Worm (Caenorhabditis elegans): ENCODE data around the gene C17G1.5.

The C17G1.5 gene

DNA sequence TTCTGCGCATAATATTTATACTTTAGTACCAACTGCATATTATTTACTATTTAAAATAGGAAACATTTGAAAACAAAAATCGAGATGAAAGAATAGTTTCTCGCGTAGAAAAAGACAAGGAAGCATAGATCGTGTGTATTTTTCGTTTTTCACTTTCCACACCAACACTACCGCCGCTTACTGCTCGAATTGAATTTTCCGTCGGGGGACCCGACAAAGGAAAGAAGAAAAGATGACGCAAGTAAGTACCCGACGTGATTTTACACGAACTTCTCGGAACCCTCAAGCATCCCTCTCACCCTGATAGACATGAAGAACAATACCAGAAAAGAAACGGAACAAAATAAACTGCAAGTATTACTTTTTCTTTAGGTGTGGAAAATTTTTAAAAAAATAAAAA lies 42.7 kb downstream of the C17G1.5 start:
- TF ChIP-seq ets-5 (GFP tag; IDR thresholded peaks at IDR 0.05) = no peak
- no peak for TF ChIP-seq mab-9 (GFP tag; IDR thresholded peaks at IDR 0.05)
- peak; percentile 8 for TF ChIP-seq lin-14 (GFP tag; optimal IDR thresholded peaks at IDR 0.05)
- no peak for TF ChIP-seq isw-1 (GFP tag; IDR thresholded peaks at IDR 0.05)
- peak; percentile 64 for TF ChIP-seq fkh-10 (GFP tag; optimal IDR thresholded peaks at IDR 0.05)

DNA sequence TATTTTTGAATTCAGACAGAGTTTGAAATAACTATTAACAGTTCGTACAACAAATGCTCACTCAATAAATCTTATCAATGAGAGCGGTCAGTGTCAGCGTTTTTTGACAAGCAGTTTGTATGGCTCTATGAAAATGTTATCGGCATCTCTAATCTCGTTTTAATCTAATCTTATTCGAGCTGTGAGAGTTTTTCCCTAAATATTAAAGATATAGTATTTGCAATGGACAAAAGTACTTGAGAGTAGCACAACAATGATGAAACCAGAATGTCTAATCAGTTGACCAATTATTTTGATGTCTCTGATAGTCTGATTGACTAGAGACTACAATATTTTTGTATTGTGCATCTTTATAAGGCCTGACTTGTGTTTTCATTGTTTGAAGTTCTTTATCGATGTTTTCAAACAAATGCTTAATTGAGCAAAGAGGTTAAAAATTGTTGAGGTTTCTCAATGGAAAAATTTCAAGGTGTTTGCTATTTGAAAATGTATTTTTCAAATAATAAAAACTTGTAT lies 46.3 kb downstream of the C17G1.5 start, which contains the start of gene F19C6.5:
F19C6.5 (minus strand) TSS at position 51 of the 516 bp plus-strand sequence.
- TF ChIP-seq grh-1 (GFP tag; IDR thresholded peaks at IDR 0.05) (no peak), fos-1 (tag; optimal IDR thresholded peaks at IDR 0.05) (no peak), unc-62 (GFP tag; optimal IDR thresholded peaks at IDR 0.05) (no peak), blmp-1 (tag; optimal IDR thresholded peaks at IDR 0.05) (no peak), ceh-82 (tag; optimal IDR thresholded peaks at IDR 0.05) (no peak), elt-2 (tag; optimal IDR thresholded peaks at IDR 0.05) (peak; percentile 35), pax-3 (tag; optimal IDR thresholded peaks at IDR 0.05) (no peak), aha-1 (tag; optimal IDR thresholded peaks at IDR 0.05) (no peak)

DNA sequence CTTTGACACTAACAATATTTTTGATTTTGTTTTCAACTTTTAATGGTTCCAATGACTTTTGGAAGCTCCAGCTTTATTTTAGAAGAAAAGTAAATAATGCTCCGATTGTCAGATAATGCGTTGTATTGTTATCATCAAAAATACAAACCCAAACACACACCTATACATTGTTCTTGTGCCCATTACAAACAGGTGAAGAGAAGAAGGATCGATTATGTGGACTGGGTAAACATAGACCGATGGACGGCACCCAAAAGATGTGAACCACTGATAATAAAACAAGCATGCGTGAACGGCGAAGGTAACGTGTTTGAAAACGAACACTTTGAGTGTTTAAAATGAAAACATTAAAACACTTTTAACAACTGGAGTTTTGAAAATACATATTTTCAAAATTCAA lies 48.6 kb downstream of the C17G1.5 start:
- TF ChIP-seq snu-23 (GFP tag; optimal IDR thresholded peaks at IDR 0.05) = no peak
- no peak for TF ChIP-seq aly-2 (tag; optimal IDR thresholded peaks at IDR 0.05)
- TF ChIP-seq unc-86 (tag; optimal IDR thresholded peaks at IDR 0.05) = no peak
- no peak for TF ChIP-seq unc-98 (GFP tag; IDR thresholded peaks at IDR 0.05)
- no peak for TF ChIP-seq ces-1 (GFP tag; optimal IDR thresholded peaks at IDR 0.05)
- TF ChIP-seq mef-2 (tag; optimal IDR thresholded peaks at IDR 0.05) = no peak
- TF ChIP-seq tbx-2 (tag; optimal IDR thresholded peaks at IDR 0.05) = no peak
- no peak for TF ChIP-seq ceh-88 (GFP tag; IDR thresholded peaks at IDR 0.05)
- no peak for TF ChIP-seq nhr-237 (tag; optimal IDR thresholded peaks at IDR 0.05)

DNA sequence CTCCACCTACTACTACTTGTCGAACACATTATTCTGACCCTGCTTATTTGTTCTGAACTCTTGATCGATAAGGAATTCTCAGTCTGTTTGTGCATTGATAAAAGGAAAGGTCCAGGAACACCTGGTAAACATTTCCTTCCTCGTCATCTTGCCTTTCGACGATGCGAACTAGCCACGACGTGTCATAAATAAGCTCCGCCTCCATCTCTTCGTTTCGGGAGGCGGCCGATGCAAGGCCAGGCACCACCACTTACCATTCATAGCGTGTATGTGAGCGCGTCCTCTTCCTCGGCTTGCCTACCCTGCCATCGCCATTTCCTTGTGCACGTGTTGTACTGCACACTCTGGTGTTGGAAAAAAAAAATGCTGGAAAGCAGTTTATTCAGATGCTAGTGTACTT lies 50.3 kb downstream of the C17G1.5 start:
- peak; percentile 6 for TF ChIP-seq lin-14 (GFP tag; optimal IDR thresholded peaks at IDR 0.05)
- TF ChIP-seq swsn-7 (tag; optimal IDR thresholded peaks at IDR 0.05) = no peak

DNA sequence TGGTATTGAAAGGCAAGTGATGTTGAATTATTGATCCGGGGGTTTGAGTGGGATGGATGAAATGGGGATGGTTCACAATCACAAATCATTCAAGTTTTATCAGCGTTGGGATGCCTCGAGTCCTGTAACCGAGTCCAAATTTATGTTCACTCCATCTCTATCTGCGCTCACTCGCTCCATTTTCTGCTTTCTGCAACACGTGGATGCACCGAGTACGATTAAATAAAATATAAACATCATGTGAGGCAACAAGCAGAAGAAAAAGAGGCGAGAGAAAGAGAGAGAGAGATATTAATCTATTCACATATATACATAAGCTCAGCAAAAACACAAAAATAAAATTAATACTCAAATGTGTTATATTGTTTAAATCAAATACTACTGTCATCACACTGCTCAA lies 54.5 kb downstream of the C17G1.5 start:
- TF ChIP-seq F16B12.6 (tag; optimal IDR thresholded peaks at IDR 0.05) (no peak), unc-62 (GFP tag; optimal IDR thresholded peaks at IDR 0.05) (no peak), nhr-71 (tag; optimal IDR thresholded peaks at IDR 0.05) (peak; percentile 5), lin-14 (GFP tag; optimal IDR thresholded peaks at IDR 0.05) (peak; percentile 36), elt-2 (tag; optimal IDR thresholded peaks at IDR 0.05) (peak; percentile 70), snu-23 (GFP tag; optimal IDR thresholded peaks at IDR 0.05) (peak; percentile 1), lin-35 (GFP tag; optimal IDR thresholded peaks at IDR 0.05) (peak in 1 of 2 experiments; percentile 34), nhr-47 (tag; optimal IDR thresholded peaks at IDR 0.05) (peak; percentile 5), nhr-20 (tag; optimal IDR thresholded peaks at IDR 0.05) (peak; percentile 34), mep-1 (tag; optimal IDR thresholded peaks at IDR 0.05) (no peak), grh-1 (GFP tag; IDR thresholded peaks at IDR 0.05) (no peak)

Data from whole organism, L1 larva.